Fruit fly (Drosophila melanogaster): Measurements from ENCODE around the gene Nepl16.
"Not testable (repeated sequence)": the region's sequence is repeated elsewhere in the genome, so short reads cannot be mapped to it uniquely, and the experiment has no call there.

Gene Nepl16

dm6 chr3R:25123262-25123661 lies 10.9 kb upstream of the Nepl16 start, which contains the start of gene vig2 (continued):
- TF ChIP-seq toy (GFP tag; IDR thresholded peaks at IDR 0.05): peak; percentile 57; the same call in 1 of the 2 replicates
- peak; percentile 29 for TF ChIP-seq CG30403 (GFP tag; optimal IDR thresholded peaks at IDR 0.05)
- TF ChIP-seq Mrtf (GFP tag; IDR thresholded peaks at IDR 0.05): peak; percentile 49; the same call in 1 of the 3 replicates
- TF ChIP-seq pan (optimal IDR thresholded peaks at IDR 0.05): not testable (repeated sequence)
- TF ChIP-seq pan (GFP tag; optimal IDR thresholded peaks at IDR 0.05 in 1 of 2, IDR thresholded peaks at IDR 0.05 in 1 of 2): peak in 1 of 2 experiments; percentile 80
- TF ChIP-seq CG10321 (GFP tag; IDR thresholded peaks at IDR 0.05): peak; percentile 63
- TF ChIP-seq tin (GFP tag; optimal IDR thresholded peaks at IDR 0.05): peak; percentile 3
- peak; percentile 17 for TF ChIP-seq dmrt11E (tag; optimal IDR thresholded peaks at IDR 0.05)
- peak; percentile 39 for TF ChIP-seq Sox100B (GFP tag; optimal IDR thresholded peaks at IDR 0.05)
- TF ChIP-seq sug (tag; optimal IDR thresholded peaks at IDR 0.05): peak; percentile 15
- TF ChIP-seq CG14860 (GFP tag; IDR thresholded peaks at IDR 0.05; ENCODE audit: partially characterized antibody): peak; percentile 84
- TF ChIP-seq tgo (GFP tag; IDR thresholded peaks at IDR 0.05): peak; percentile 53
- TF ChIP-seq zfh1 (GFP tag; IDR thresholded peaks at IDR 0.05): peak; percentile 78
- TF ChIP-seq C15 (GFP tag; IDR thresholded peaks at IDR 0.05): 0 out of 3 replicates have a peak, but pooled peaks have one; percentile 63
- TF ChIP-seq CG11247 (GFP tag; IDR thresholded peaks at IDR 0.05): peak; percentile 81
- 0 out of 2 replicates have a peak, but pooled peaks have one; percentile 32 for TF ChIP-seq seq (GFP tag; IDR thresholded peaks at IDR 0.05)
- TF ChIP-seq CG11085 (GFP tag; IDR thresholded peaks at IDR 0.05): peak; percentile 93
- peak; percentile 73 for TF ChIP-seq bowl (GFP tag; IDR thresholded peaks at IDR 0.05)
- TF ChIP-seq stc (GFP tag; IDR thresholded peaks at IDR 0.05): peak; percentile 38; the same call in 1 of the 2 replicates
- TF ChIP-seq NfI (GFP tag; optimal IDR thresholded peaks at IDR 0.05): peak; percentile 81
- TF ChIP-seq CG31441 (GFP tag; IDR thresholded peaks at IDR 0.05): 0 out of 2 replicates have a peak, but pooled peaks have one; percentile 13
- TF ChIP-seq p53 (GFP tag; optimal IDR thresholded peaks at IDR 0.05): peak; percentile 35
- TF ChIP-seq CG15479 (GFP tag; optimal IDR thresholded peaks at IDR 0.05): peak; percentile 46
- TF ChIP-seq wek (GFP tag; optimal IDR thresholded peaks at IDR 0.05): peak; percentile 22
- peak; percentile 72 for TF ChIP-seq CG9727 (GFP tag; optimal IDR thresholded peaks at IDR 0.05)
- TF ChIP-seq scrt (GFP tag; optimal IDR thresholded peaks at IDR 0.05): peak; percentile 39
- peak; percentile 21 for TF ChIP-seq CG8089 (GFP tag; optimal IDR thresholded peaks at IDR 0.05)
- peak; percentile 61 for TF ChIP-seq CG7987 (GFP tag; optimal IDR thresholded peaks at IDR 0.05)
- TF ChIP-seq ara (GFP tag; IDR thresholded peaks at IDR 0.05): peak; percentile 73
- TF ChIP-seq CG4424 (GFP tag; optimal IDR thresholded peaks at IDR 0.05): peak; percentile 4

- TF ChIP-seq wor (GFP tag; IDR thresholded peaks at IDR 0.05) (no peak), Usf (GFP tag; optimal IDR thresholded peaks at IDR 0.05) (no peak), CG2889 (GFP tag; IDR thresholded peaks at IDR 0.05) (no peak), CG33213 (GFP tag; optimal IDR thresholded peaks at IDR 0.05) (no peak), chif (GFP tag; optimal IDR thresholded peaks at IDR 0.05) (no peak), CG34422 (GFP tag; IDR thresholded peaks at IDR 0.05) (0 out of 3 replicates have a peak, but pooled peaks have one; percentile 43), grn (GFP tag; optimal IDR thresholded peaks at IDR 0.05) (no peak), inv (GFP tag; IDR thresholded peaks at IDR 0.05; ENCODE audit: partially characterized antibody) (no peak; the same call in 1 of the 2 replicates), CoRest (tag; optimal IDR thresholded peaks at IDR 0.05) (no peak), da (GFP tag; optimal IDR thresholded peaks at IDR 0.05) (no peak), CG17186 (GFP tag; optimal IDR thresholded peaks at IDR 0.05) (no peak), ase (GFP tag; IDR thresholded peaks at IDR 0.05) (no peak), Lpt (GFP tag; optimal IDR thresholded peaks at IDR 0.05) (no peak), CG7556 (GFP tag; optimal IDR thresholded peaks at IDR 0.05) (no peak), Nf-YB (GFP tag; optimal IDR thresholded peaks at IDR 0.05) (no peak), CG8281 (tag; optimal IDR thresholded peaks at IDR 0.05) (no peak), CG15479 (GFP tag; optimal IDR thresholded peaks at IDR 0.05) (no peak), gro (GFP tag; optimal IDR thresholded peaks at IDR 0.05) (peak; percentile 30), Dll (GFP tag; IDR thresholded peaks at IDR 0.05; ENCODE audit: partially characterized antibody) (peak; percentile 86), ham (GFP tag; IDR thresholded peaks at IDR 0.05) (no peak), CG13123 (GFP tag; optimal IDR thresholded peaks at IDR 0.05) (no peak), CG3163 (GFP tag; optimal IDR thresholded peaks at IDR 0.05) (no peak), pzg (GFP tag; optimal IDR thresholded peaks at IDR 0.05) (peak; percentile 43)
These were observed 10.5 kb upstream of the Nepl16 start, which contains the start of the genes CG31510 and TTLL5 for dm6 chr3R:25122736-25123211. Gene CG31510 (minus strand): TSS chr3R:25122920. Gene TTLL5 (minus strand): TSS chr3R:25122920.
